Fruit fly (Drosophila melanogaster): Measurements from ENCODE around the gene CG5039.

The CG5039 gene

DNA sequence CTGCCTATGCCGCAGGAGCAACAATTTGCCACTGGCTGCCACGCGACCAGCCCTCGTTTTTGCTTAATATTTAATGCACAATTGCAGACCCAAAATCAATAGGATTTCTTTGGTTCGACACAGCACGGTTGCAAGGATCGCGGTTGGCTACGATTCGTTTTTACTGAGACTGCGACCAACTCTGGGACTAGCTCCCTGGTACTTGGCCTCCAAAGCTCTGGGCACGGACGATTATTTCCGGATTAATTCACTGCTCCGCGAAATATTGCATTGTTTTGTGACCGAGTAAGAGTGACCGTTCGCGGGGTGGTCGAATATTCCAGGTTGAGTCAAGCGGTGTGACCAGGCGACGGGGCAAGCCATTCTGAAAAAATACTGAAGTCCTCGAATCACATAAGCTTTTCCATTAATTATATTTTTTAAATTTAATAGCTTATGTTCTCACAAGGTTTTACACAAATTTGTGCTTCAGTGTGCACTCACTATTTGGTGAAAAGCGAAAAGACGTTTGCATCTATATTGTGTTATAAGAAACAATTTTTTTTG lies 17.4 kb upstream of the CG5039 start, which contains the start of gene Tnks:
Tnks (minus strand) TSS at position 302 of the 546 bp plus-strand sequence.
- TF ChIP-seq OdsH (GFP tag; optimal IDR thresholded peaks at IDR 0.05), result no peak
- peak; percentile 23 for TF ChIP-seq sv (GFP tag; optimal IDR thresholded peaks at IDR 0.05)
- TF ChIP-seq Rel (GFP tag; optimal IDR thresholded peaks at IDR 0.05), result no peak
- TF ChIP-seq Rel (tag; optimal IDR thresholded peaks at IDR 0.05), result peak; percentile 10

DNA sequence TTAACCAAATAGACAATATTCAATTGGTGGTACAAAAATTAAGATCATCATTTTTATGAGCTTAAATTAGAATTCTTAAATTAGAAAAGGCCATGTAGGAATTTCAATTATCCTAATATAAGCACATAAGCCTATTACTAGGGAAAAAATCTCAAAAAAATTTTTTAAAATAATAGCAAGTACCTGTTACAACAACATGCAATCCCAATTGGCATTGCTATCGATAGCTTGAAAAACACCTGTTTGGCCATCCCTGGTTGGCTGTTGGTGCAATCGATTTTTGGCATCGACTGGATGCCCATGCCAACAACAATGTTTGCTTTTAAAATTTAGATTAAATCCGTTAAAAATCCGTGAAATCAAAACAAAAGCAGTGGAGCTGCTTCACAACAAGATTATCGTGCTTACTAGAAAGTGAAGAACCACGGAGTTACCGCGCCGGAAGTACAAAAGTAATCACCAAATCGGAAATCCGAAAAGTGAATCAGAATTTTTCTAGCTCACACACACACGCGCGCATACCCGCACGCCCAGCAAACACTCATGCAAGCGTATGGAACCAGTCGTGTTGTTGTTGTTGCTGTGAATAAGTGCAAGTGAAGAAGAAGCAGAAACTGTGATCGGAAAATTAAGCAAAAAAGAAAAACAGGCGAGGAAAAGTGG lies 16.8 kb upstream of the CG5039 start, which contains the start of gene RASSF8:
RASSF8 (plus strand) TSS at position 265 of the 663 bp plus-strand sequence.
- no peak for TF ChIP-seq dsf (GFP tag; optimal IDR thresholded peaks at IDR 0.05; ENCODE audit: borderline replicate concordance)
- peak; percentile 16 for TF ChIP-seq ey (GFP tag; optimal IDR thresholded peaks at IDR 0.05)
- TF ChIP-seq foxo (GFP tag; optimal IDR thresholded peaks at IDR 0.05), result peak in 1 of 2 experiments; percentile 48
- TF ChIP-seq N (GFP tag; optimal IDR thresholded peaks at IDR 0.05), result no peak
- no peak for TF ChIP-seq Sp1 (GFP tag; optimal IDR thresholded peaks at IDR 0.05)
- no peak for TF ChIP-seq CG9705 (GFP tag; optimal IDR thresholded peaks at IDR 0.05)
- no peak for TF ChIP-seq Hnf4 (GFP tag; optimal IDR thresholded peaks at IDR 0.05)
- no peak for TF ChIP-seq GATAd (GFP tag; optimal IDR thresholded peaks at IDR 0.05)
- no peak for TF ChIP-seq Mio (GFP tag; optimal IDR thresholded peaks at IDR 0.05)
- TF ChIP-seq h (GFP tag; optimal IDR thresholded peaks at IDR 0.05), result no peak
- TF ChIP-seq sage (GFP tag; optimal IDR thresholded peaks at IDR 0.05), result no peak
- TF ChIP-seq usp (GFP tag; optimal IDR thresholded peaks at IDR 0.05), result no peak
- TF ChIP-seq CrebA (GFP tag; optimal IDR thresholded peaks at IDR 0.05; ENCODE audit: borderline replicate concordance), result no peak
- no peak for TF ChIP-seq Abd-B (GFP tag; optimal IDR thresholded peaks at IDR 0.05)
- TF ChIP-seq psq (GFP tag; optimal IDR thresholded peaks at IDR 0.05), result no peak
- no peak for TF ChIP-seq Dfd (GFP tag; optimal IDR thresholded peaks at IDR 0.05)
- peak; percentile 48 for TF ChIP-seq Hr83 (GFP tag; optimal IDR thresholded peaks at IDR 0.05; ENCODE audit: poor library complexity, severe bottlenecking)
- TF ChIP-seq Jra (GFP tag; optimal IDR thresholded peaks at IDR 0.05), result peak; percentile 40
- peak; percentile 5 for TF ChIP-seq sv (GFP tag; optimal IDR thresholded peaks at IDR 0.05)
- TF ChIP-seq fru (GFP tag; optimal IDR thresholded peaks at IDR 0.05), result peak; percentile 31
- no peak for TF ChIP-seq lola (GFP tag; optimal IDR thresholded peaks at IDR 0.05)
- TF ChIP-seq br (GFP tag; optimal IDR thresholded peaks at IDR 0.05), result no peak
- no peak for TF ChIP-seq OdsH (GFP tag; optimal IDR thresholded peaks at IDR 0.05)
- no peak for TF ChIP-seq Rel (GFP tag; optimal IDR thresholded peaks at IDR 0.05)
- TF ChIP-seq Rel (tag; optimal IDR thresholded peaks at IDR 0.05), result no peak
- TF ChIP-seq rgr (GFP tag; optimal IDR thresholded peaks at IDR 0.05), result no peak
- peak; percentile 75 for TF ChIP-seq woc (GFP tag; optimal IDR thresholded peaks at IDR 0.05)
- TF ChIP-seq Hr78 (GFP tag; optimal IDR thresholded peaks at IDR 0.05), result no peak
- TF ChIP-seq brk (GFP tag; optimal IDR thresholded peaks at IDR 0.05), result no peak
- TF ChIP-seq dl (GFP tag; optimal IDR thresholded peaks at IDR 0.05; ENCODE audit: insufficient read depth in 1 of 2, partially characterized antibody in 2 of 2), result no peak
- TF ChIP-seq dmrt93B (GFP tag; optimal IDR thresholded peaks at IDR 0.05), result no peak
- peak; percentile 27 for TF ChIP-seq HLH106 (tag; optimal IDR thresholded peaks at IDR 0.05)
- no peak for TF ChIP-seq Dif (GFP tag; optimal IDR thresholded peaks at IDR 0.05; ENCODE audit: partially characterized antibody)
- TF ChIP-seq pan (optimal IDR thresholded peaks at IDR 0.05), result no peak
- no peak for TF ChIP-seq Vsx2 (GFP tag; optimal IDR thresholded peaks at IDR 0.05; ENCODE audit: partially characterized antibody)
- no peak for TF ChIP-seq CG32264 (GFP tag; optimal IDR thresholded peaks at IDR 0.05)
- TF ChIP-seq tai (GFP tag; optimal IDR thresholded peaks at IDR 0.05), result no peak
- no peak for TF ChIP-seq jim (GFP tag; optimal IDR thresholded peaks at IDR 0.05)
- no peak for TF ChIP-seq Myc (optimal IDR thresholded peaks at IDR 0.05)

Data from whole organism, wandering third instar larva.